Fruit fly (Drosophila melanogaster) whole organism: ENCODE measurements around the gene XRCC1.

Source experiments
- CG8478 ChIP-seq: fragments of >200 bp; optimal IDR thresholded peaks from 2 replicates; lab custom pipeline; 2018; ENCODE audit warnings: inconsistent platforms
- Dll ChIP-seq: fragments of >200 bp; optimal IDR thresholded peaks from 2 replicates; lab custom pipeline; 2017
- EcR ChIP-seq, 2 experiments: fragments of >200 bp; optimal IDR thresholded peaks; 2 replicates each; lab custom pipeline; 2017; ENCODE audit warnings: missing biosample characterization in 2 of 2, missing genetic modification characterization in 2 of 2, missing genetic modification reagents in 2 of 2
- pan ChIP-seq: fragments of >200 bp; optimal IDR thresholded peaks from 2 replicates; lab custom pipeline; 2017
- psq ChIP-seq: fragments of >200 bp; optimal IDR thresholded peaks from 2 replicates; lab custom pipeline; 2017
- usp ChIP-seq: fragments of >200 bp; optimal IDR thresholded peaks from 2 replicates; lab custom pipeline; 2017; ENCODE audit warnings: missing biosample characterization, missing genetic modification characterization, mixed read lengths

The XRCC1 gene

dm6 chrX:5358813-5359212 lies 29.1 kb downstream of the XRCC1 start:
- no peak for TF ChIP-seq pan
- no peak for TF ChIP-seq Dll (lab: Kevin White, UChicago)
- no peak for TF ChIP-seq psq (lab: Kevin White, UChicago)
- no peak for TF ChIP-seq usp (GFP tag; lab: Kevin White, UChicago)
- no peak for TF ChIP-seq CG8478 (lab: Kevin White, UChicago)
- TF ChIP-seq EcR (GFP tag; optimal IDR thresholded peaks at IDR 0.05; lab: Kevin White, UChicago) = no peak

dm6 chrX:5363116-5363515 lies 33.4 kb downstream of the XRCC1 start:
- TF ChIP-seq pan (no peak), psq (lab: Kevin White, UChicago) (no peak), usp (GFP tag; lab: Kevin White, UChicago) (no peak), Dll (lab: Kevin White, UChicago) (no peak), EcR (GFP tag; optimal IDR thresholded peaks at IDR 0.05; lab: Kevin White, UChicago) (no peak), CG8478 (lab: Kevin White, UChicago) (no peak)

- TF ChIP-seq EcR (GFP tag; optimal IDR thresholded peaks at IDR 0.05; lab: Kevin White, UChicago) = no peak
- TF ChIP-seq psq (lab: Kevin White, UChicago) = no peak
- TF ChIP-seq Dll (lab: Kevin White, UChicago) = no peak
Observed at dm6 chrX:5364031-5364430, 34.4 kb downstream of the XRCC1 start.
